Worm (Caenorhabditis elegans): Measurements from ENCODE around the gene fbxa-116.

fbxa-116 gene

DNA sequence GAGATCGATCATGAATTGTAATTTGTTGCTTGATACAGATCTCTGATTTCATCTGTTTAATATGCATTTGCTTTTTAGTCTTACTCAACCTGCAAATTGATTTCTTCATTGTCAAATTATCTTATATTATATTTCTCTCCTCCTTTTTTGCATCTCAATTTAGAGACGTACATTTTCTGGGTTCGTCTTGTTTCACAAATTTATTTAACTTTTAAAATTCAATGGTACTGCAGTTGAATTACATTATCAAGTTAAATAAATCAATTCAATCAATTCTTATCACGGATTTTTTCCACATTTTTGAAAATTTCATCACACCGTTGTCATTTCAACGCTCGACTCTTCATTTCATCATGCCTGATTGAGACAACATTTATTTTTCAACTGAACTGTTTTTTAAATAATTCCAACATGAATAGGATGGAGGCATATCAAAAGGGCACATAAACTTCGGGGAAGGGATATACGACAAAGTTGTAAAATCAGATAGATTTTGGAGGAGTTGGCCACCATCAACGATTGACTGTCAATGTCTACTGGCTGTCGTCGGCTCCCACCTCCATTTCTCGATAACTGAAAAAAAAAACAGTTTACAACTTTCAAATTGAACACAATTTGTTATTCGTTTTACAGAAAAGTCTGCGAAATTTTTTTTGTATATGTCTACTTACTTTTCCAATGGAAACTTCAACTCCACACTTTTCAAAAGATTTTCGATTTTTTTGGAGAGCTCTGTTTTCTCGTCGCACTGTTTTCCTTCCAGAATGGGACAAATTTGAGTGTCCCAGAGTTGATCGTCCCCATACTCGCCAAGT is 26.2 kb downstream of the fbxa-116 start (continued):
- TF ChIP-seq egrh-3 (GFP tag; IDR thresholded peaks at IDR 0.05) (no peak), ztf-22 (GFP tag; optimal IDR thresholded peaks at IDR 0.05) (no peak), pbrm-1 (GFP tag; IDR thresholded peaks at IDR 0.05) (peak; percentile 4; the same call in 1 of the 2 replicates), rpc-1 (optimal IDR thresholded peaks at IDR 0.05) (no peak), rpc-1 (tag; optimal IDR thresholded peaks at IDR 0.05) (no peak), mes-4 (tag; optimal IDR thresholded peaks at IDR 0.05) (no peak), T26A5.8 (tag; optimal IDR thresholded peaks at IDR 0.05) (no peak), dox-1 (GFP tag; IDR thresholded peaks at IDR 0.05) (no peak)

DNA sequence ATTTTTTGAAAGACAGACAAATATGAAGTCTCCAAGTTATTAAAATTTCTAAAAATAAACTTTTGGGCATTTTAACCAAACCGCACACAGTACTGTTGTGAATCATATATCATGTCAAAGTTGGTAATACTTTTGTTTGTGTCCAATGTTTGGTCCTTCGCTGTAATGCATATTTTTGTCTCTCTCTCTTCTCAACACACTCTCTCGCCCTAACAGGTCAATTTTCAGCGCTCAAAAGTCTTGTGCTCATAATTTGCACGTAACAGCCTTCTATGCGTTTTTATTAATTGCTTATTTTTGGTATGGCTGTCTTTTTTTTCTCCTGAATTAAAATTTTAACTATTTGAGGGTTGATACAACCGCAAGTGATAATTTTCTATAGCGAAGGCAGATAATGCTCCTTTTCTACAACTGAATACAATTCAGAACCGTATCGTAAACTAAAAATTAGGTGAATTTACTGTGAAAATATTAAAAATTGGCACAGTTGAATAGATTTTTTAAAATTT is 26.9 kb downstream of the fbxa-116 start:
- TF ChIP-seq attf-3 (GFP tag; conservative IDR thresholded peaks at IDR 0.05): no peak
- no peak for TF ChIP-seq B0261.1 (tag; optimal IDR thresholded peaks at IDR 0.05)
- TF ChIP-seq Y53G8AR.9 (GFP tag; conservative IDR thresholded peaks at IDR 0.05): 0 out of 2 replicates have a peak, but pooled peaks have one; percentile 82
- no peak for TF ChIP-seq T07F8.4 (tag; optimal IDR thresholded peaks at IDR 0.05)
- TF ChIP-seq zfh-2 (GFP tag; conservative IDR thresholded peaks at IDR 0.05): no peak
- TF ChIP-seq madf-6 (GFP tag; IDR thresholded peaks at IDR 0.05): peak; percentile 4; the same call in 1 of the 2 replicates
- TF ChIP-seq F52B5.7 (tag; optimal IDR thresholded peaks at IDR 0.05): no peak
- no peak for TF ChIP-seq ZK185.1 (tag; optimal IDR thresholded peaks at IDR 0.05; ENCODE audit: poor library complexity, severe bottlenecking)
- no peak for TF ChIP-seq nhr-27 (tag; optimal IDR thresholded peaks at IDR 0.05)
- no peak for TF ChIP-seq lin-35 (GFP tag; optimal IDR thresholded peaks at IDR 0.05)
- TF ChIP-seq B0336.3 (GFP tag; IDR thresholded peaks at IDR 0.05): peak; percentile 74
- 0 out of 2 replicates have a peak, but pooled peaks have one; percentile 22 for TF ChIP-seq nfyb-1 (GFP tag; IDR thresholded peaks at IDR 0.05)
- no peak for TF ChIP-seq F57C9.4 (tag; optimal IDR thresholded peaks at IDR 0.05)
- TF ChIP-seq T26A5.8 (tag; optimal IDR thresholded peaks at IDR 0.05): no peak
- no peak for TF ChIP-seq D2030.7 (GFP tag; IDR thresholded peaks at IDR 0.05)
- no peak for TF ChIP-seq unc-62 (GFP tag; optimal IDR thresholded peaks at IDR 0.05)
- 0 out of 2 replicates have a peak, but pooled peaks have one; percentile 61 for TF ChIP-seq egl-18 (GFP tag; IDR thresholded peaks at IDR 0.05)
- peak; percentile 64 for TF ChIP-seq repo-1 (tag; optimal IDR thresholded peaks at IDR 0.05)
- TF ChIP-seq dpl-1 (GFP tag; optimal IDR thresholded peaks at IDR 0.05): no peak
- no peak for TF ChIP-seq madf-3 (GFP tag; IDR thresholded peaks at IDR 0.05)
- no peak for TF ChIP-seq dpff-1 (tag; optimal IDR thresholded peaks at IDR 0.05)
- peak; percentile 10 for TF ChIP-seq gei-17 (GFP tag; optimal IDR thresholded peaks at IDR 0.05)
- no peak for TF ChIP-seq sea-2 (GFP tag; IDR thresholded peaks at IDR 0.05)
- peak; percentile 37 for TF ChIP-seq tlf-1 (GFP tag; optimal IDR thresholded peaks at IDR 0.05)
- no peak for TF ChIP-seq xnd-1 (tag; optimal IDR thresholded peaks at IDR 0.05)
- TF ChIP-seq snpc-1.3 (tag; optimal IDR thresholded peaks at IDR 0.05; ENCODE audit: insufficient read depth): no peak
- TF ChIP-seq lin-40 (tag; optimal IDR thresholded peaks at IDR 0.05): no peak
- TF ChIP-seq fkh-3 (tag; optimal IDR thresholded peaks at IDR 0.05): peak; percentile 14
- TF ChIP-seq ztf-6 (GFP tag; IDR thresholded peaks at IDR 0.05): no peak
- TF ChIP-seq ztf-22 (GFP tag; optimal IDR thresholded peaks at IDR 0.05): no peak

DNA sequence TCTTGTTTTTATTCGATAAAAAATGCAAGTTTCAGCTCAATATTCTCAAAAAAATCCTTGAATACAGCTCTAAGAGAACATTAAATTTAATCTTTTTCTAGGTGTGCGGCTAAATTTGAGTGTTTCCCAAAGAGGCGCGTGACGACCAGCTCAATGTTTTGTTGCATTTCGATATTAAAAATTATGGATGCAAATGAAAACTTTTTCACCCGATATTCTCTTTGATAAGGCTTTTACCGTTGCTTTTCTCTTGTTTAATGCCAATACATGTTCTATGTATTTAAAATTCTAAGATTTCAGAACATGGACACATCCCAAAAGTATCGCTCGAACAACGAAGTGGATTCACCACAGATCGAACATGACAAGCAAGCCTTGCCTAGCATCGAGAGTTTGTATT is 30.5 kb downstream of the fbxa-116 start, which contains the start of gene F19B2.6:
TSS of gene F19B2.6 (plus strand) at position 301 of the 400 bp plus-strand sequence.
- no peak for TF ChIP-seq dox-1 (GFP tag; IDR thresholded peaks at IDR 0.05)
- TF ChIP-seq C06A6.2 (GFP tag; conservative IDR thresholded peaks at IDR 0.05): no peak
- no peak for TF ChIP-seq pha-4 (tag; optimal IDR thresholded peaks at IDR 0.05)
- no peak for TF ChIP-seq madf-3 (GFP tag; IDR thresholded peaks at IDR 0.05)
- no peak for TF ChIP-seq chd-7 (tag; optimal IDR thresholded peaks at IDR 0.05)
